Worm (Caenorhabditis elegans): ENCODE measurements around the gene F26C11.3.
A peak's percentile ranks its signal among the peaks of the same experiment; 100 is the strongest.

F26C11.3 gene

DNA sequence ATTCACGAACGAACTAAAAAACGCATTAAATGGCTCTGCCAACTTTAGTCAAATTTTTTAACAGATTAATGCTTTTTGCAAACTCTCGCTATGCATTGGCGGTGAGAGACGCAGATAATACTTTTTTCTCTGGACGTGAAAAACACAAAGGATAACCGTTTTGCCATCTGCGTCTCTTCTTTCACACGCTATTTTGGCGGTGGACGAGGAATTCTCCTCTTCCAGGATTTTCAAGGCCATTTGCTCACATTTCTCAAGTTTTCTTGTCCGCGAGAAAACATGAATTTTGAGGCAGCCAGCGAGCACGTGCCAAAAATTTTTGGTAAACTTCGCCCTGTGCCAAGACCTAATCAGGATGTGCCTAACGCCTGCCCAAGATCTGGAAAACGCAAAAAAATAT, 16.1 kb upstream of the F26C11.3 start (continued):
- TF ChIP-seq unc-30 (tag; optimal IDR thresholded peaks at IDR 0.05) (no peak), ztf-4 (tag; optimal IDR thresholded peaks at IDR 0.05) (no peak), ceh-8 (GFP tag; optimal IDR thresholded peaks at IDR 0.05) (no peak), hpl-2 (GFP tag; optimal IDR thresholded peaks at IDR 0.05) (no peak), fkh-4 (tag; optimal IDR thresholded peaks at IDR 0.05; ENCODE audit: borderline replicate concordance) (no peak), nhr-47 (tag; optimal IDR thresholded peaks at IDR 0.05) (peak; percentile 68), xbp-1 (tag; optimal IDR thresholded peaks at IDR 0.05) (peak; percentile 36), ces-1 (GFP tag; optimal IDR thresholded peaks at IDR 0.05) (no peak), lir-3 (tag; optimal IDR thresholded peaks at IDR 0.05; ENCODE audit: poor library complexity) (peak; percentile 78), C04F5.9 (tag; optimal IDR thresholded peaks at IDR 0.05) (peak; percentile 9), F16B12.6 (tag; optimal IDR thresholded peaks at IDR 0.05) (no peak), unc-98 (GFP tag; IDR thresholded peaks at IDR 0.05) (peak; percentile 55; the same call in 1 of the 2 replicates), hlh-4 (tag; optimal IDR thresholded peaks at IDR 0.05) (no peak), grh-1 (GFP tag; IDR thresholded peaks at IDR 0.05) (no peak), mdl-1 (tag; optimal IDR thresholded peaks at IDR 0.05) (peak in 1 of 2 experiments; percentile 1), sptf-1 (tag; optimal IDR thresholded peaks at IDR 0.05) (no peak), sox-4 (tag; optimal IDR thresholded peaks at IDR 0.05) (no peak), fkh-8 (tag; optimal IDR thresholded peaks at IDR 0.05) (peak; percentile 57), lin-14 (GFP tag; optimal IDR thresholded peaks at IDR 0.05) (peak; percentile 82), vab-15 (tag; optimal IDR thresholded peaks at IDR 0.05) (no peak), jun-1 (tag; optimal IDR thresholded peaks at IDR 0.05) (peak; percentile 18), nhr-77 (tag; optimal IDR thresholded peaks at IDR 0.05) (peak; percentile 6), Y116A8C.19 (tag; optimal IDR thresholded peaks at IDR 0.05; ENCODE audit: borderline replicate concordance) (no peak), zip-4 (GFP tag; optimal IDR thresholded peaks at IDR 0.05) (no peak), irx-1 (tag; optimal IDR thresholded peaks at IDR 0.05) (peak; percentile 39), unc-130 (tag; optimal IDR thresholded peaks at IDR 0.05) (no peak), C34B4.2 (tag; optimal IDR thresholded peaks at IDR 0.05) (no peak), pqm-1 (tag; optimal IDR thresholded peaks at IDR 0.05) (no peak), sup-37 (GFP tag; optimal IDR thresholded peaks at IDR 0.05) (no peak), lin-35 (GFP tag; optimal IDR thresholded peaks at IDR 0.05) (peak; percentile 33 to 41), lin-39 (tag; optimal IDR thresholded peaks at IDR 0.05) (no peak), ceh-88 (GFP tag; IDR thresholded peaks at IDR 0.05) (no peak; the same call in 1 of the 2 replicates), elt-2 (tag; optimal IDR thresholded peaks at IDR 0.05) (no peak), nhr-71 (tag; optimal IDR thresholded peaks at IDR 0.05) (peak; percentile 82), pag-3 (tag; optimal IDR thresholded peaks at IDR 0.05; ENCODE audit: borderline replicate concordance, insufficient read depth) (no peak), isw-1 (GFP tag; IDR thresholded peaks at IDR 0.05) (peak; percentile 63), tlp-1 (tag; optimal IDR thresholded peaks at IDR 0.05) (no peak), ceh-90 (tag; optimal IDR thresholded peaks at IDR 0.05) (peak; percentile 68), lsy-2 (tag; optimal IDR thresholded peaks at IDR 0.05) (peak; percentile 24 to 57), egl-27 (tag; optimal IDR thresholded peaks at IDR 0.05) (no peak), nhr-84 (tag; optimal IDR thresholded peaks at IDR 0.05) (no peak), fkh-10 (GFP tag; optimal IDR thresholded peaks at IDR 0.05) (no peak), snpc-4 (tag; optimal IDR thresholded peaks at IDR 0.05) (no peak), fos-1 (tag; optimal IDR thresholded peaks at IDR 0.05) (no peak), unc-62 (GFP tag; optimal IDR thresholded peaks at IDR 0.05) (no peak), dsc-1 (tag; optimal IDR thresholded peaks at IDR 0.05) (peak; percentile 35), mab-9 (GFP tag; IDR thresholded peaks at IDR 0.05) (0 out of 2 replicates have a peak, but pooled peaks have one; percentile 21), skn-1 (tag; optimal IDR thresholded peaks at IDR 0.05) (no peak), ama-1 (optimal IDR thresholded peaks at IDR 0.05) (no peak), nhr-28 (tag; optimal IDR thresholded peaks at IDR 0.05) (no peak), mef-2 (tag; optimal IDR thresholded peaks at IDR 0.05) (no peak)
